Fruit fly (Drosophila melanogaster) whole organism, pupa: ENCODE measurements around the gene se.

ENCODE experiments used
- CG10348 ChIP-seq: fragments of 200-800 bp; sonication (Bioruptor generic); IDR thresholded peaks from 2 replicates; pipeline ENCODE4 v1.3.6; 2022; ENCODE audit warnings: missing biosample characterization, missing genetic modification characterization
- CG12605 ChIP-seq: fragments of 200-800 bp; sonication (Bioruptor generic); IDR thresholded peaks from 2 replicates; pipeline ENCODE4 v1.3.6; 2022; ENCODE audit warnings: missing biosample characterization, missing genetic modification characterization
- CG14655 ChIP-seq: fragments of 200-800 bp; sonication (Bioruptor generic); optimal IDR thresholded peaks from 3 replicates; lab custom pipeline; 2017; ENCODE audit warnings: mild to moderate bottlenecking, missing biosample characterization, missing genetic modification reagents, missing genetic modification characterization
- CG15710 ChIP-seq: fragments of 200-800 bp; sonication (Bioruptor generic); optimal IDR thresholded peaks from 2 replicates; lab custom pipeline; 2018; ENCODE audit warnings: missing biosample characterization, mild to moderate bottlenecking, missing genetic modification characterization, moderate library complexity
- CG34367 ChIP-seq: fragments of 200-800 bp; sonication (Bioruptor generic); optimal IDR thresholded peaks from 2 replicates; lab custom pipeline; 2018; ENCODE audit warnings: missing biosample characterization, mild to moderate bottlenecking, missing genetic modification characterization
- CG4496 ChIP-seq: fragments of 200-800 bp; sonication (Bioruptor generic); IDR thresholded peaks from 3 replicates; pipeline ENCODE4 v1.3.6; 2022; ENCODE audit warnings: missing biosample characterization, missing genetic modification characterization
- CG8159 ChIP-seq: fragments of 200-800 bp; sonication (Bioruptor generic); optimal IDR thresholded peaks from 3 replicates; lab custom pipeline; 2018; ENCODE audit warnings: missing biosample characterization, mild to moderate bottlenecking, missing genetic modification characterization, moderate library complexity
- D1 ChIP-seq: fragments of 200-800 bp; sonication (Bioruptor generic); optimal IDR thresholded peaks from 2 replicates; lab custom pipeline; 2018; ENCODE audit warnings: missing biosample characterization, mild to moderate bottlenecking, missing genetic modification characterization, moderate library complexity
- EcR ChIP-seq: fragments of 200-800 bp; sonication (Bioruptor generic); optimal IDR thresholded peaks from 3 replicates; lab custom pipeline; 2019; ENCODE audit warnings: missing biosample characterization, missing genetic modification characterization, mild to moderate bottlenecking, moderate library complexity, missing genetic modification reagents
- Ets98B ChIP-seq: fragments of 200-800 bp; sonication (Bioruptor generic); IDR thresholded peaks from 2 replicates; pipeline ENCODE4 v1.3.6; 2022; ENCODE audit warnings: missing biosample characterization, missing genetic modification characterization
- Pif1B ChIP-seq: fragments of 200-800 bp; sonication (Bioruptor generic); optimal IDR thresholded peaks from 3 replicates; lab custom pipeline; 2016; ENCODE audit warnings: missing biosample characterization, missing genetic modification characterization
- fd96Ca ChIP-seq: fragments of 200-800 bp; sonication (Bioruptor generic); IDR thresholded peaks from 3 replicates; pipeline ENCODE4 v1.3.6; 2022; ENCODE audit warnings: missing biosample characterization, missing genetic modification characterization
- gl ChIP-seq: fragments of 200-800 bp; sonication (Bioruptor generic); optimal IDR thresholded peaks from 2 replicates; lab custom pipeline; 2018; ENCODE audit warnings: missing biosample characterization, mild to moderate bottlenecking, missing genetic modification characterization
- rn ChIP-seq: fragments of 200-800 bp; sonication (Bioruptor generic); IDR thresholded peaks from 2 replicates; pipeline ENCODE4 v1.3.6; 2022; ENCODE audit warnings: missing biosample characterization, missing genetic modification characterization

dm6 chr3L:8514768-8515167 is 5.6 kb upstream of the se start, which contains the start of gene CG6683:
- TF ChIP-seq CG34367: no peak
- TF ChIP-seq CG10348: no peak
- TF ChIP-seq D1 (tag; lab: Kevin White, UChicago): no peak
- TF ChIP-seq CG12605 (GFP tag; lab: Robert Waterston, UW): no peak
- TF ChIP-seq Pif1B (GFP tag; lab: Kevin White, UChicago): no peak
- no peak for TF ChIP-seq fd96Ca (GFP tag; lab: Robert Waterston, UW)
- TF ChIP-seq rn (GFP tag; lab: Robert Waterston, UW): no peak
- TF ChIP-seq CG4496: no peak
- no peak for TF ChIP-seq CG15710
- no peak for TF ChIP-seq CG8159 (tag; lab: Kevin White, UChicago)
- no peak for TF ChIP-seq Ets98B (GFP tag; lab: Robert Waterston, UW)
- TF ChIP-seq gl (tag; lab: Kevin White, UChicago): no peak
- no peak for TF ChIP-seq EcR (GFP tag; lab: Kevin White, UChicago)
- TF ChIP-seq CG14655 (GFP tag; lab: Kevin White, UChicago): no peak
